Fruit fly (Drosophila melanogaster) whole organism, embryonic: ENCODE data around the gene Trpgamma.

ENCODE experiments used
- Ada2b ChIP-seq: fragments of 200-800 bp; sonication (Bioruptor generic); IDR thresholded peaks from 2 replicates; pipeline ENCODE4 v1.3.6; 2022; ENCODE audit warnings: missing biosample characterization, missing genetic modification characterization
- Adf1 ChIP-seq: fragments of 200-800 bp; sonication (Bioruptor generic); IDR thresholded peaks from 2 replicates; pipeline ENCODE4 v1.3.6; 2022; ENCODE audit warnings: missing biosample characterization, missing genetic modification characterization
- Aef1 ChIP-seq: fragments of 200-800 bp; sonication (Bioruptor generic); IDR thresholded peaks from 3 replicates; pipeline ENCODE4 v1.3.6; 2022; ENCODE audit warnings: missing biosample characterization, missing genetic modification characterization
- BtbVII ChIP-seq: fragments of 200-800 bp; sonication (Bioruptor generic); optimal IDR thresholded peaks from 3 replicates; lab custom pipeline; 2017; ENCODE audit warnings: missing biosample characterization, mild to moderate bottlenecking, missing genetic modification characterization
- CG10979 ChIP-seq: fragments of 200-800 bp; sonication (Bioruptor generic); optimal IDR thresholded peaks from 2 replicates; lab custom pipeline; 2018; ENCODE audit warnings: missing biosample characterization, mild to moderate bottlenecking, missing genetic modification characterization, moderate library complexity
- CG11560 ChIP-seq: fragments of 200-800 bp; sonication (Bioruptor generic); IDR thresholded peaks from 3 replicates; pipeline ENCODE4 v1.3.6; 2022; ENCODE audit warnings: missing biosample characterization, missing genetic modification characterization
- CG13775 ChIP-seq: fragments of 200-800 bp; sonication (Bioruptor generic); optimal IDR thresholded peaks from 3 replicates; lab custom pipeline; 2017; ENCODE audit warnings: missing biosample characterization, mild to moderate bottlenecking, missing genetic modification characterization
- CG14667 ChIP-seq: fragments of 200-800 bp; sonication (Bioruptor generic); IDR thresholded peaks from 2 replicates; pipeline ENCODE4 v1.3.6; 2022; ENCODE audit warnings: missing biosample characterization, missing genetic modification characterization
- CG15479 ChIP-seq: fragments of 200-800 bp; sonication (Bioruptor generic); optimal IDR thresholded peaks from 3 replicates; lab custom pipeline; 2019; ENCODE audit warnings: missing biosample characterization, mild to moderate bottlenecking, missing genetic modification characterization, moderate library complexity
- CG15514 ChIP-seq: fragments of 200-800 bp; sonication (Bioruptor generic); optimal IDR thresholded peaks from 3 replicates; lab custom pipeline; 2017; ENCODE audit warnings: missing biosample characterization, missing genetic modification characterization, mild to moderate bottlenecking, moderate library complexity, missing genetic modification reagents
- CG1602 ChIP-seq: fragments of 200-800 bp; sonication (Bioruptor generic); optimal IDR thresholded peaks from 3 replicates; lab custom pipeline; 2016; ENCODE audit warnings: missing biosample characterization, missing genetic modification characterization
- CG16863 ChIP-seq: fragments of 200-800 bp; sonication (Bioruptor generic); optimal IDR thresholded peaks from 3 replicates; lab custom pipeline; 2016; ENCODE audit warnings: missing biosample characterization, missing genetic modification characterization
- CG2199 ChIP-seq: fragments of 200-800 bp; sonication (Bioruptor generic); IDR thresholded peaks from 3 replicates; pipeline ENCODE4 v1.3.6; 2022; ENCODE audit warnings: missing biosample characterization, missing genetic modification characterization
- CG2202 ChIP-seq: fragments of 200-800 bp; sonication (Bioruptor generic); optimal IDR thresholded peaks from 2 replicates; lab custom pipeline; 2018; ENCODE audit warnings: missing biosample characterization, mild to moderate bottlenecking, missing genetic modification characterization
- CG33213 ChIP-seq: fragments of 200-800 bp; sonication (Bioruptor generic); optimal IDR thresholded peaks from 3 replicates; lab custom pipeline; 2016; ENCODE audit warnings: missing biosample characterization, missing genetic modification characterization
- CG4360 ChIP-seq: fragments of 200-800 bp; sonication (Bioruptor generic); IDR thresholded peaks from 2 replicates; pipeline ENCODE4 v1.3.6; 2022; ENCODE audit warnings: missing biosample characterization, missing genetic modification characterization
- CG4730 ChIP-seq: fragments of 200-800 bp; sonication (Bioruptor generic); IDR thresholded peaks from 2 replicates; pipeline ENCODE4 v1.3.6; 2022; ENCODE audit warnings: missing biosample characterization, missing genetic modification characterization
- Dbx ChIP-seq: fragments of 200-800 bp; sonication (Bioruptor generic); IDR thresholded peaks from 3 replicates; pipeline ENCODE4 v1.3.6; 2022; ENCODE audit warnings: missing biosample characterization, missing genetic modification characterization
- Dfd ChIP-seq, 2 experiments: fragments of >200 bp; optimal IDR thresholded peaks; 2 replicates each; lab custom pipeline; 2017; ENCODE audit warnings: missing biosample characterization in 2 of 2, missing genetic modification characterization in 2 of 2
- Drgx ChIP-seq: fragments of 200-800 bp; sonication (Bioruptor generic); IDR thresholded peaks from 2 replicates; pipeline ENCODE4 v1.3.6; 2022; ENCODE audit warnings: missing biosample characterization, missing genetic modification characterization
- E2f2 ChIP-seq: fragments of 200-800 bp; sonication (Bioruptor generic); IDR thresholded peaks from 2 replicates; pipeline ENCODE4 v1.3.6; 2022; ENCODE audit warnings: missing biosample characterization, missing genetic modification characterization
- Ets65A ChIP-seq: fragments of 200-800 bp; sonication (Bioruptor generic); peaks from one replicate; lab custom pipeline; 2016; ENCODE audit warnings: missing biosample characterization, missing genetic modification characterization
- Ets97D ChIP-seq: fragments of 200-800 bp; sonication (Bioruptor generic); optimal IDR thresholded peaks from 3 replicates; lab custom pipeline; 2016; ENCODE audit warnings: missing biosample characterization, missing genetic modification characterization
- Fer1 ChIP-seq: fragments of 200-800 bp; sonication (Bioruptor generic); optimal IDR thresholded peaks from 2 replicates; lab custom pipeline; 2017; ENCODE audit warnings: missing biosample characterization, mild to moderate bottlenecking, missing genetic modification characterization
- HLH4C ChIP-seq: fragments of 200-800 bp; sonication (Bioruptor generic); IDR thresholded peaks from 3 replicates; pipeline ENCODE4 v1.3.6; 2022; ENCODE audit warnings: missing biosample characterization, missing genetic modification characterization; ENCODE audit not compliant: partially characterized antibody
- HmgZ ChIP-seq: fragments of 200-800 bp; sonication (Bioruptor generic); optimal IDR thresholded peaks from 2 replicates; lab custom pipeline; 2018; ENCODE audit warnings: missing biosample characterization, mild to moderate bottlenecking, missing genetic modification characterization
- Kr ChIP-seq: fragments of 200-800 bp; sonication (Bioruptor generic); optimal IDR thresholded peaks from 2 replicates; lab custom pipeline; 2017; ENCODE audit warnings: missing biosample characterization, mild to moderate bottlenecking, missing genetic modification characterization
- Max ChIP-seq: fragments of 200-800 bp; sonication (Bioruptor generic); optimal IDR thresholded peaks from 2 replicates; lab custom pipeline; 2016; ENCODE audit warnings: missing biosample characterization, mild to moderate bottlenecking, missing genetic modification characterization
- Med ChIP-seq: fragments of 200-800 bp; sonication (Bioruptor generic); peaks from one replicate; lab custom pipeline; 2016; ENCODE audit warnings: missing biosample characterization, missing genetic modification characterization, mild to moderate bottlenecking, inconsistent platforms, moderate library complexity
- NC2β ChIP-seq: fragments of 200-800 bp; sonication (Bioruptor generic); optimal IDR thresholded peaks from 2 replicates; lab custom pipeline; 2016; ENCODE audit warnings: missing biosample characterization, missing genetic modification characterization
- NFAT ChIP-seq: fragments of 200-800 bp; sonication (Bioruptor generic); IDR thresholded peaks from 2 replicates; pipeline ENCODE4 v1.3.6; 2022; ENCODE audit warnings: missing biosample characterization, missing genetic modification characterization
- NK7.1 ChIP-seq: fragments of 200-800 bp; sonication (Bioruptor generic); optimal IDR thresholded peaks from 3 replicates; lab custom pipeline; 2016; ENCODE audit warnings: missing biosample characterization, missing genetic modification characterization
- Side ChIP-seq: fragments of 200-800 bp; sonication (Bioruptor generic); optimal IDR thresholded peaks from 2 replicates; lab custom pipeline; 2016; ENCODE audit warnings: missing biosample characterization, missing genetic modification characterization
- Taf1 ChIP-seq: fragments of 200-800 bp; sonication (Bioruptor generic); IDR thresholded peaks from 2 replicates; pipeline ENCODE4 v1.3.6; 2022; ENCODE audit warnings: missing biosample characterization, missing genetic modification characterization
- btn ChIP-seq: fragments of 200-800 bp; sonication (Bioruptor generic); optimal IDR thresholded peaks from 2 replicates; lab custom pipeline; 2016; ENCODE audit warnings: missing biosample characterization, missing genetic modification characterization
- cg ChIP-seq: fragments of 200-800 bp; sonication (Bioruptor generic); optimal IDR thresholded peaks from 3 replicates; lab custom pipeline; 2019; ENCODE audit warnings: missing biosample characterization, mild to moderate bottlenecking, missing genetic modification characterization, moderate library complexity
- ci ChIP-seq: fragments of 200-800 bp; sonication (Bioruptor generic); IDR thresholded peaks from 3 replicates; pipeline ENCODE4 v1.3.6; 2022; ENCODE audit warnings: missing biosample characterization, missing genetic modification characterization
- dysf ChIP-seq: fragments of 200-800 bp; sonication (Bioruptor generic); IDR thresholded peaks from 3 replicates; pipeline ENCODE4 v1.3.6; 2022; ENCODE audit warnings: missing biosample characterization, missing genetic modification characterization
- gce ChIP-seq: fragments of 200-800 bp; sonication (Bioruptor generic); IDR thresholded peaks from 3 replicates; pipeline ENCODE4 v1.3.6; 2022; ENCODE audit warnings: missing biosample characterization, missing genetic modification characterization
- gcm2 ChIP-seq: fragments of 200-800 bp; sonication (Bioruptor generic); optimal IDR thresholded peaks from 2 replicates; lab custom pipeline; 2016; ENCODE audit warnings: missing biosample characterization, missing genetic modification characterization
- kni ChIP-seq: fragments of 200-800 bp; sonication (Bioruptor generic); optimal IDR thresholded peaks from 3 replicates; lab custom pipeline; 2017; ENCODE audit warnings: mild to moderate bottlenecking, missing biosample characterization, missing genetic modification reagents, missing genetic modification characterization
- luna ChIP-seq: fragments of 200-800 bp; sonication (Bioruptor generic); optimal IDR thresholded peaks from 2 replicates; lab custom pipeline; 2016; ENCODE audit warnings: missing biosample characterization, missing genetic modification characterization
- sc ChIP-seq, 3 experiments: fragments of >200 bp in 2 of 3; fragments of 200-800 bp in 1 of 3; sonication (Bioruptor generic) in 1 of 3; optimal IDR thresholded peaks; 2 replicates in 2 of 3; 3 replicates in 1 of 3; lab custom pipeline; 2017; ENCODE audit warnings: mild to moderate bottlenecking in 1 of 3, missing biosample characterization in 1 of 3, missing genetic modification characterization in 1 of 3, missing genetic modification reagents in 1 of 3
- sens ChIP-seq: fragments of 200-800 bp; sonication (Bioruptor generic); peaks from one replicate; lab custom pipeline; 2016; ENCODE audit warnings: missing biosample characterization, missing genetic modification characterization
- shn ChIP-seq: fragments of 200-800 bp; sonication (Bioruptor generic); optimal IDR thresholded peaks from 3 replicates; lab custom pipeline; 2016; ENCODE audit warnings: missing biosample characterization, missing genetic modification characterization
- sr ChIP-seq: fragments of 200-800 bp; sonication (Bioruptor generic); IDR thresholded peaks from 3 replicates; pipeline ENCODE4 v1.3.6; 2022; ENCODE audit warnings: missing biosample characterization, missing genetic modification characterization
- tgo ChIP-seq: fragments of 200-800 bp; sonication (Bioruptor generic); IDR thresholded peaks from 3 replicates; pipeline ENCODE4 v1.3.6; 2022; ENCODE audit warnings: missing biosample characterization, missing genetic modification characterization
- ttk ChIP-seq: fragments of 200-800 bp; sonication (Bioruptor generic); IDR thresholded peaks from 2 replicates; pipeline ENCODE4 v2.1.2; 2022; ENCODE audit warnings: missing biosample characterization, missing genetic modification characterization
- unpg ChIP-seq: fragments of 200-800 bp; sonication (Bioruptor generic); optimal IDR thresholded peaks from 3 replicates; lab custom pipeline; 2018; ENCODE audit warnings: missing biosample characterization, mild to moderate bottlenecking, missing genetic modification characterization, moderate library complexity

Gene Trpgamma

dm6 chr2L:16672290-16672689 lies 4.2 kb downstream of the Trpgamma start:
- TF ChIP-seq HLH4C (GFP tag; lab: Robert Waterston, UW) (no peak), Ada2b (0 out of 2 replicates have a peak, but pooled peaks have one; percentile 7), Drgx (peak; percentile 52), sens (GFP tag; lab: Kevin White, UChicago) (peak; percentile 73), gce (GFP tag; lab: Robert Waterston, UW) (no peak), CG15514 (GFP tag; lab: Kevin White, UChicago) (no peak), dysf (GFP tag; lab: Robert Waterston, UW) (0 out of 3 replicates have a peak, but pooled peaks have one; percentile 14), tgo (GFP tag; lab: Robert Waterston, UW) (no peak)

dm6 chr2L:16657467-16657866 lies 19.0 kb downstream of the Trpgamma start:
- no peak for TF ChIP-seq NFAT (GFP tag; lab: Robert Waterston, UW)
- TF ChIP-seq CG4360: peak; percentile 48
- TF ChIP-seq CG2199 (GFP tag; lab: Robert Waterston, UW): 0 out of 3 replicates have a peak, but pooled peaks have one; percentile 8
- 0 out of 3 replicates have a peak, but pooled peaks have one; percentile 24 for TF ChIP-seq sr
- no peak for TF ChIP-seq Fer1 (GFP tag; lab: Kevin White, UChicago)
- TF ChIP-seq ttk (GFP tag; lab: Robert Waterston, UW): no peak
- TF ChIP-seq Ets65A: peak; percentile 88
- peak in 1 of 2 experiments; percentile 88 for TF ChIP-seq Dfd (GFP tag; optimal IDR thresholded peaks at IDR 0.05; lab: Kevin White, UChicago)
- TF ChIP-seq Med (GFP tag; lab: Kevin White, UChicago): peak; percentile 33

dm6 chr2L:16656692-16657109 lies 19.8 kb downstream of the Trpgamma start:
- TF ChIP-seq BtbVII (GFP tag; lab: Kevin White, UChicago): no peak
- no peak for TF ChIP-seq CG15479
- TF ChIP-seq NC2β (GFP tag; lab: Kevin White, UChicago): no peak
- TF ChIP-seq CG10979 (tag; lab: Kevin White, UChicago): peak; percentile 51
- no peak for TF ChIP-seq NK7.1 (GFP tag; lab: Kevin White, UChicago)
- TF ChIP-seq CG2202 (tag; lab: Kevin White, UChicago): peak; percentile 37
- peak; percentile 83 for TF ChIP-seq Aef1 (GFP tag; lab: Robert Waterston, UW)
- TF ChIP-seq HmgZ (tag; lab: Kevin White, UChicago): peak; percentile 49
- peak; percentile 64 for TF ChIP-seq CG1602 (GFP tag; lab: Kevin White, UChicago)
- peak; percentile 78 for TF ChIP-seq CG14667 (GFP tag; lab: Robert Waterston, UW)
- TF ChIP-seq kni: no peak
- TF ChIP-seq CG13775 (GFP tag; lab: Kevin White, UChicago): peak; percentile 68
- peak; percentile 55; the same call in 1 of the 3 replicates for TF ChIP-seq CG11560 (tag; lab: Robert Waterston, UW)
- no peak for TF ChIP-seq unpg (GFP tag; lab: Kevin White, UChicago)
- peak; percentile 95 for TF ChIP-seq E2f2 (GFP tag; lab: Robert Waterston, UW)
- TF ChIP-seq Ets97D (GFP tag; lab: Kevin White, UChicago): peak; percentile 58
- TF ChIP-seq btn (GFP tag; lab: Kevin White, UChicago): no peak
- no peak for TF ChIP-seq luna
- peak; percentile 51; the same call in 1 of the 2 replicates for TF ChIP-seq Taf1 (GFP tag; lab: Robert Waterston, UW)
- no peak for TF ChIP-seq Max (GFP tag; lab: Kevin White, UChicago)
- TF ChIP-seq ci (GFP tag; lab: Robert Waterston, UW): peak; percentile 65; the same call in 1 of the 3 replicates
- TF ChIP-seq shn (GFP tag; lab: Kevin White, UChicago): peak; percentile 53
- TF ChIP-seq Side (GFP tag; lab: Kevin White, UChicago): no peak
- no peak for TF ChIP-seq Kr (GFP tag; lab: Kevin White, UChicago)
- TF ChIP-seq Dbx (GFP tag; lab: Robert Waterston, UW): peak; percentile 81
- peak; percentile 54; the same call in 1 of the 2 replicates for TF ChIP-seq CG4730 (GFP tag; lab: Robert Waterston, UW)
- no peak for TF ChIP-seq gcm2 (GFP tag; lab: Kevin White, UChicago)
- TF ChIP-seq Adf1: peak; percentile 19; the same call in 1 of the 2 replicates
- peak; percentile 31 for TF ChIP-seq CG16863 (GFP tag; lab: Kevin White, UChicago)
- peak; percentile 46 for TF ChIP-seq CG33213 (GFP tag; lab: Kevin White, UChicago)
- no peak for TF ChIP-seq gce (GFP tag; lab: Robert Waterston, UW)
- TF ChIP-seq sc (optimal IDR thresholded peaks at IDR 0.05; lab: Kevin White, UChicago): no peak
- peak; percentile 37 for TF ChIP-seq sc (GFP tag; optimal IDR thresholded peaks at IDR 0.05; lab: Kevin White, UChicago)
- no peak for TF ChIP-seq cg (GFP tag; lab: Kevin White, UChicago)
